Worm (Caenorhabditis elegans) whole organism, L3 larva: ENCODE measurements around the gene asp-9.

Experiments
- aly-2 ChIP-seq: fragments of 150-350 bp; optimal IDR thresholded peaks from 2 replicates; lab custom pipeline; 2014; ENCODE audit warnings: missing biosample characterization, missing genetic modification characterization
- elt-1 ChIP-seq: fragments of 150-350 bp; optimal IDR thresholded peaks from 2 replicates; lab custom pipeline; 2014; ENCODE audit warnings: missing biosample characterization, missing genetic modification characterization
- mdl-1 ChIP-seq: fragments of 150-350 bp; optimal IDR thresholded peaks from 2 replicates; lab custom pipeline; 2014; ENCODE audit warnings: missing biosample characterization, missing genetic modification characterization
- nhr-11 ChIP-seq: fragments of 150-350 bp; optimal IDR thresholded peaks from 2 replicates; lab custom pipeline; 2014; ENCODE audit warnings: missing biosample characterization, missing genetic modification characterization
- unc-39 ChIP-seq: sonication (generic microtip); optimal IDR thresholded peaks from 4 replicates; lab custom pipeline; 2017; ENCODE audit warnings: missing biosample characterization, missing genetic modification characterization

DNA sequence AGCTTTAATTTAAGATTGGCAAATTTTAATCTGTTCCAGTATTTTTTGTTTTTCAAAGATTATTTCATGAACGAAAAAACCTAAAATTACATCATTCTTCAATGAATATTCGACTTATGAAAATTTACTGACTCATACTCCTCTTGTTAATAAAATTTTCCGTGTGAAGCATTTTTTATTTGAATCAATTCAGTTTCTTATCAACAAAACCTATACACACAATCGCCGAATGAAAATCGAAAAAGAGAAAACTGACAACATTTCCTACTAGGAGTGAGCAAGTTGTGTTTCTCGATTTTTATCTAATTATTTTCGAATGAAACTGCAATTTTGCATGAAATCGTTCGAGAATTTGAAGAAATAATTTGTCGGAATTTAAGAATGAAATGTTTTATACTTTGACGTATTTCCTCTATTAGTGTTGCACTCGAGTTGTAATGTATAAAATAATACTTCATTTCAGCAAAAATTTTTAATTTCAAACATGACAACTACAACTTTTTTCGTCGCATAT lies 44.9 kb downstream of the asp-9 start, which contains the start of gene F58F9.4:
- TF ChIP-seq aly-2 (tag; lab: Kevin White, UChicago) (no peak), nhr-11 (tag; lab: Kevin White, UChicago) (no peak), unc-39 (tag; lab: Kevin White, UChicago) (no peak), mdl-1 (tag; lab: Kevin White, UChicago) (no peak), elt-1 (tag; lab: Kevin White, UChicago) (no peak)
